Worm (Caenorhabditis elegans) whole organism, L4/young adult: ENCODE measurements around the gene Y49F6B.19.

ENCODE experiments used
- dao-5 ChIP-seq: sonication (generic microtip); optimal IDR thresholded peaks from 2 replicates; lab custom pipeline; 2016; ENCODE audit warnings: missing genotype, missing genetic modification characterization, moderate library complexity, missing compliant biosample characterization
- him-1 ChIP-seq: sonication (generic microtip); optimal IDR thresholded peaks from 2 replicates; lab custom pipeline; 2016; ENCODE audit warnings: missing genotype, missing genetic modification reagents, missing genetic modification characterization, missing compliant biosample characterization

ce11 chrII:3470549-3470948 is 41.6 kb downstream of the Y49F6B.19 start, which contains the start of gene Y49F6B.20:
- no peak for TF ChIP-seq him-1 (tag; lab: Kevin White, UChicago)
- TF ChIP-seq dao-5 (tag; lab: Kevin White, UChicago), result no peak
